Fruit fly (Drosophila melanogaster): ENCODE results near the gene IP3K2.

dm6 chrX:13302615-13303526 is 562 bp upstream of the IP3K2 start:
- TF ChIP-seq h (optimal IDR thresholded peaks at IDR 0.05) (no peak), Myc (optimal IDR thresholded peaks at IDR 0.05) (no peak), Sin3A (optimal IDR thresholded peaks at IDR 0.05) (no peak), insv (optimal IDR thresholded peaks at IDR 0.05) (no peak)

All from Kc167 (cell line).